Fruit fly (Drosophila melanogaster): ENCODE results near the gene Ets21C.

dm6 chr2L:540572-541210 lies 12.0 kb downstream of the Ets21C start:
- TF ChIP-seq danr (GFP tag; IDR thresholded peaks at IDR 0.05) (no peak), Drgx (GFP tag; IDR thresholded peaks at IDR 0.05) (no peak), Dll (GFP tag; IDR thresholded peaks at IDR 0.05; ENCODE audit: partially characterized antibody) (peak; percentile 77; the same call in 3 of the 4 replicates), CG12155 (GFP tag; optimal IDR thresholded peaks at IDR 0.05) (no peak), ash1 (GFP tag; optimal IDR thresholded peaks at IDR 0.05) (no peak), psq (GFP tag; optimal IDR thresholded peaks at IDR 0.05) (no peak), unc-4 (GFP tag; IDR thresholded peaks at IDR 0.05; ENCODE audit: partially characterized antibody) (peak; percentile 69)

Measured in whole organism, embryonic.